Worm (Caenorhabditis elegans) whole organism, young adult: ENCODE measurements around the gene M117.3.
A peak's percentile ranks its signal among the peaks of the same experiment; 100 is the strongest.

Source experiments
- B0261.1 ChIP-seq: sonication (generic microtip); optimal IDR thresholded peaks from 2 replicates; lab custom pipeline; 2016; ENCODE audit warnings: mild to moderate bottlenecking, missing genetic modification characterization, moderate library complexity, missing compliant biosample characterization
- D2030.7 ChIP-seq: fragments of 200-800 bp; sonication (Bioruptor generic); IDR thresholded peaks from 2 replicates; pipeline ENCODE4 v1.3.6; 2022; ENCODE audit warnings: missing genetic modification reagents, missing genetic modification characterization, missing compliant biosample characterization
- F22D6.2 ChIP-seq: sonication (generic microtip); optimal IDR thresholded peaks from 2 replicates; lab custom pipeline; 2016; ENCODE audit warnings: mild to moderate bottlenecking, missing genetic modification characterization, missing compliant biosample characterization
- F23B12.7 ChIP-seq: sonication (generic microtip); optimal IDR thresholded peaks from 2 replicates; lab custom pipeline; 2017; ENCODE audit warnings: missing genetic modification characterization, mild to moderate bottlenecking, missing compliant biosample characterization, antibody characterized with exemption, moderate library complexity; ENCODE audit not compliant: insufficient read depth
- F39B2.1 ChIP-seq: fragments of 200-800 bp; sonication (Bioruptor generic); IDR thresholded peaks from 2 replicates; pipeline ENCODE4 v1.3.6; 2022; ENCODE audit warnings: missing genetic modification reagents, missing genetic modification characterization, missing compliant biosample characterization
- F49E8.2 ChIP-seq: sonication (generic microtip); optimal IDR thresholded peaks from 3 replicates; lab custom pipeline; 2017; ENCODE audit warnings: missing genetic modification characterization, mild to moderate bottlenecking, missing compliant biosample characterization, antibody characterized with exemption, moderate library complexity; ENCODE audit not compliant: insufficient read depth
- F52B5.7 ChIP-seq: sonication (generic microtip); optimal IDR thresholded peaks from 2 replicates; lab custom pipeline; 2016; ENCODE audit warnings: mild to moderate bottlenecking, missing genetic modification characterization, missing compliant biosample characterization
- F55B11.4 ChIP-seq: sonication (generic microtip); optimal IDR thresholded peaks from 2 replicates; lab custom pipeline; 2016; ENCODE audit warnings: missing compliant biosample characterization, missing genetic modification characterization, borderline replicate concordance; ENCODE audit not compliant: insufficient read depth
- K11D2.4 ChIP-seq: fragments of 200-800 bp; sonication (Bioruptor generic); IDR thresholded peaks from 2 replicates; pipeline ENCODE4 v1.3.6; 2022; ENCODE audit warnings: missing genetic modification reagents, missing genetic modification characterization, missing compliant biosample characterization
- K12H6.12 ChIP-seq: fragments of 200-800 bp; sonication (Bioruptor generic); optimal IDR thresholded peaks from 2 replicates; lab custom pipeline; 2018; ENCODE audit warnings: mild to moderate bottlenecking, missing genetic modification characterization, missing compliant biosample characterization
- T07F8.4 ChIP-seq: sonication (generic microtip); optimal IDR thresholded peaks from 2 replicates; lab custom pipeline; 2016; ENCODE audit warnings: mild to moderate bottlenecking, missing genetic modification characterization, moderate library complexity, missing compliant biosample characterization
- T26A5.8 ChIP-seq: sonication (generic microtip); optimal IDR thresholded peaks from 2 replicates; lab custom pipeline; 2016; ENCODE audit warnings: missing genetic modification characterization, missing compliant biosample characterization
- Y53F4B.3 ChIP-seq: fragments of 200-800 bp; sonication (Bioruptor generic); IDR thresholded peaks from 2 replicates; pipeline ENCODE4 v1.3.6; 2022; ENCODE audit warnings: missing genetic modification reagents, missing genetic modification characterization, missing compliant biosample characterization
- Y53G8AR.9 ChIP-seq: fragments of 200-800 bp; sonication (Bioruptor generic); conservative IDR thresholded peaks from 2 replicates; pipeline ENCODE4 v1.3.6; 2022; ENCODE audit warnings: missing genetic modification reagents, missing genetic modification characterization, missing compliant biosample characterization
- Y67H2A.10 ChIP-seq: fragments of 200-800 bp; sonication (Bioruptor generic); conservative IDR thresholded peaks from 2 replicates; pipeline ENCODE4 v1.3.6; 2022; ENCODE audit warnings: missing genetic modification reagents, missing genetic modification characterization, missing compliant biosample characterization
- aptf-3 ChIP-seq: fragments of 200-800 bp; sonication (Bioruptor generic); IDR thresholded peaks from 2 replicates; pipeline ENCODE4 v1.3.6; 2022; ENCODE audit warnings: missing genetic modification characterization, missing compliant biosample characterization
- athp-1 ChIP-seq: sonication (generic microtip); optimal IDR thresholded peaks from 2 replicates; lab custom pipeline; 2017; ENCODE audit warnings: mild to moderate bottlenecking, missing genetic modification characterization, missing compliant biosample characterization
- attf-5 ChIP-seq: fragments of 200-800 bp; sonication (Bioruptor generic); optimal IDR thresholded peaks from 2 replicates; lab custom pipeline; 2018; ENCODE audit warnings: mild to moderate bottlenecking, missing genetic modification characterization, missing compliant biosample characterization
- bed-2 ChIP-seq: fragments of 200-800 bp; sonication (Bioruptor generic); IDR thresholded peaks from 2 replicates; pipeline ENCODE4 v1.3.6; 2022; ENCODE audit warnings: missing genetic modification reagents, missing genetic modification characterization, missing compliant biosample characterization
- ccch-3 ChIP-seq: fragments of 200-800 bp; sonication (Bioruptor generic); optimal IDR thresholded peaks from 2 replicates; lab custom pipeline; 2018; ENCODE audit warnings: mild to moderate bottlenecking, missing genetic modification characterization, missing compliant biosample characterization
- cebp-2 ChIP-seq: fragments of 200-800 bp; sonication (Bioruptor generic); IDR thresholded peaks from 2 replicates; pipeline ENCODE4 v1.3.6; 2022; ENCODE audit warnings: missing genetic modification characterization, missing compliant biosample characterization
- ceh-100 ChIP-seq: fragments of 200-800 bp; sonication (Bioruptor generic); IDR thresholded peaks from 2 replicates; pipeline ENCODE4 v1.3.6; 2022; ENCODE audit warnings: missing genetic modification reagents, missing genetic modification characterization, missing compliant biosample characterization
- ceh-27 ChIP-seq: fragments of 200-800 bp; sonication (Bioruptor generic); optimal IDR thresholded peaks from 2 replicates; lab custom pipeline; 2018; ENCODE audit warnings: mild to moderate bottlenecking, missing genetic modification characterization, moderate library complexity, missing compliant biosample characterization
- ceh-91 ChIP-seq: fragments of 200-800 bp; sonication (Bioruptor generic); IDR thresholded peaks from 2 replicates; pipeline ENCODE4 v1.3.6; 2022; ENCODE audit warnings: missing genetic modification reagents, missing genetic modification characterization, missing compliant biosample characterization
- chd-7 ChIP-seq: sonication (generic microtip); optimal IDR thresholded peaks from 2 replicates; lab custom pipeline; 2016; ENCODE audit warnings: mild to moderate bottlenecking, missing genetic modification characterization, moderate library complexity, missing compliant biosample characterization
- dox-1 ChIP-seq: fragments of 200-800 bp; sonication (Bioruptor generic); IDR thresholded peaks from 2 replicates; pipeline ENCODE4 v1.3.6; 2022; ENCODE audit warnings: missing genetic modification reagents, missing genetic modification characterization, missing compliant biosample characterization
- egrh-3 ChIP-seq: fragments of 200-800 bp; sonication (Bioruptor generic); IDR thresholded peaks from 2 replicates; pipeline ENCODE4 v1.3.6; 2022; ENCODE audit warnings: missing genetic modification reagents, missing genetic modification characterization, missing compliant biosample characterization
- ets-4 ChIP-seq: fragments of 200-800 bp; sonication (Bioruptor generic); optimal IDR thresholded peaks from 2 replicates; lab custom pipeline; 2018; ENCODE audit warnings: mild to moderate bottlenecking, missing genetic modification characterization, missing compliant biosample characterization
- hlh-12 ChIP-seq: sonication (generic microtip); optimal IDR thresholded peaks from 2 replicates; lab custom pipeline; 2016; ENCODE audit warnings: missing genetic modification characterization, missing compliant biosample characterization
- hmg-1.2 ChIP-seq: fragments of 200-800 bp; sonication (Bioruptor generic); IDR thresholded peaks from 2 replicates; pipeline ENCODE4 v1.3.6; 2022; ENCODE audit warnings: missing genetic modification reagents, missing genetic modification characterization, missing compliant biosample characterization
- hmg-20 ChIP-seq: fragments of 200-800 bp; sonication (Bioruptor generic); IDR thresholded peaks from 2 replicates; pipeline ENCODE4 v1.3.6; 2022; ENCODE audit warnings: missing genetic modification reagents, missing genetic modification characterization, missing compliant biosample characterization
- hsf-1 ChIP-seq: fragments of 200-800 bp; sonication (Bioruptor generic); IDR thresholded peaks from 2 replicates; pipeline ENCODE4 v1.3.6; 2022; ENCODE audit warnings: missing genetic modification reagents, missing genetic modification characterization, missing compliant biosample characterization
- madf-6 ChIP-seq: fragments of 200-800 bp; sonication (Bioruptor generic); IDR thresholded peaks from 2 replicates; pipeline ENCODE4 v1.3.6; 2022; ENCODE audit warnings: missing genetic modification reagents, missing genetic modification characterization, missing compliant biosample characterization
- madf-8 ChIP-seq: fragments of 200-800 bp; sonication (Bioruptor generic); conservative IDR thresholded peaks from 2 replicates; pipeline ENCODE4 v1.3.6; 2022; ENCODE audit warnings: missing genetic modification reagents, missing genetic modification characterization, missing compliant biosample characterization
- mcd-1 ChIP-seq: fragments of 200-800 bp; sonication (Bioruptor generic); IDR thresholded peaks from 2 replicates; pipeline ENCODE4 v1.3.6; 2022; ENCODE audit warnings: missing genetic modification reagents, missing genetic modification characterization, missing compliant biosample characterization
- mel-28 ChIP-seq: sonication (generic microtip); optimal IDR thresholded peaks from 2 replicates; lab custom pipeline; 2016; ENCODE audit warnings: borderline replicate concordance, mild to moderate bottlenecking, missing genetic modification characterization, missing compliant biosample characterization
- nfya-2 ChIP-seq: fragments of 200-800 bp; sonication (Bioruptor generic); IDR thresholded peaks from 2 replicates; pipeline ENCODE4 v1.3.6; 2022; ENCODE audit warnings: missing genetic modification reagents, missing genetic modification characterization, missing compliant biosample characterization
- nhr-120 ChIP-seq: fragments of 200-800 bp; sonication (Bioruptor generic); IDR thresholded peaks from 2 replicates; pipeline ENCODE4 v1.3.6; 2022; ENCODE audit warnings: missing genetic modification characterization, missing compliant biosample characterization
- nhr-179 ChIP-seq: sonication (generic microtip); optimal IDR thresholded peaks from 2 replicates; lab custom pipeline; 2016; ENCODE audit warnings: mild to moderate bottlenecking, missing genetic modification characterization, missing compliant biosample characterization
- nhr-27 ChIP-seq: fragments of 200-800 bp; sonication (Bioruptor generic); optimal IDR thresholded peaks from 2 replicates; lab custom pipeline; 2018; ENCODE audit warnings: mild to moderate bottlenecking, missing genetic modification characterization, moderate library complexity, missing compliant biosample characterization
- nhr-90 ChIP-seq: sonication (generic microtip); optimal IDR thresholded peaks from 2 replicates; lab custom pipeline; 2016; ENCODE audit warnings: missing genotype, mild to moderate bottlenecking, missing genetic modification characterization, missing compliant biosample characterization
- pha-4 ChIP-seq: fragments of 150-350 bp; sonication (generic microtip); optimal IDR thresholded peaks from 2 replicates; lab custom pipeline; 2014; ENCODE audit warnings: missing biosample characterization, missing genetic modification reagents, missing genetic modification characterization
- sdz-38 ChIP-seq: sonication (generic microtip); optimal IDR thresholded peaks from 2 replicates; lab custom pipeline; 2016; ENCODE audit warnings: missing genotype, missing genetic modification characterization, missing compliant biosample characterization
- sea-2 ChIP-seq: fragments of 200-800 bp; sonication (Bioruptor generic); IDR thresholded peaks from 2 replicates; pipeline ENCODE4 v1.3.6; 2022; ENCODE audit warnings: missing genetic modification characterization, missing compliant biosample characterization
- snpc-1.1 ChIP-seq: sonication (generic microtip); optimal IDR thresholded peaks from 2 replicates; lab custom pipeline; 2017; ENCODE audit warnings: missing genetic modification characterization, mild to moderate bottlenecking, missing compliant biosample characterization, antibody characterized with exemption, moderate library complexity, missing genotype, missing genetic modification reagents; ENCODE audit not compliant: insufficient read depth
- snpc-1.3 ChIP-seq: sonication (generic microtip); optimal IDR thresholded peaks from 2 replicates; lab custom pipeline; 2017; ENCODE audit warnings: missing genetic modification characterization, mild to moderate bottlenecking, missing compliant biosample characterization, antibody characterized with exemption, moderate library complexity, missing genotype, missing genetic modification reagents; ENCODE audit not compliant: insufficient read depth
- snpc-4 ChIP-seq, 5 experiments: fragments of 150-350 bp in 1 of 5; sonication (generic microtip) in 4 of 5; optimal IDR thresholded peaks; 2 replicates each; lab custom pipeline; 2014 to 2018; ENCODE audit warnings: missing genetic modification characterization in 5 of 5, missing biosample characterization in 3 of 5, antibody characterized with exemption in 2 of 5, mild to moderate bottlenecking in 2 of 5, missing compliant biosample characterization in 2 of 5, missing genotype in 2 of 5, moderate library complexity in 2 of 5, missing genetic modification reagents in 1 of 5
- ztf-26 ChIP-seq: sonication (generic microtip); optimal IDR thresholded peaks from 2 replicates; lab custom pipeline; 2017; ENCODE audit warnings: missing genetic modification characterization, missing compliant biosample characterization

M117.3 gene

DNA sequence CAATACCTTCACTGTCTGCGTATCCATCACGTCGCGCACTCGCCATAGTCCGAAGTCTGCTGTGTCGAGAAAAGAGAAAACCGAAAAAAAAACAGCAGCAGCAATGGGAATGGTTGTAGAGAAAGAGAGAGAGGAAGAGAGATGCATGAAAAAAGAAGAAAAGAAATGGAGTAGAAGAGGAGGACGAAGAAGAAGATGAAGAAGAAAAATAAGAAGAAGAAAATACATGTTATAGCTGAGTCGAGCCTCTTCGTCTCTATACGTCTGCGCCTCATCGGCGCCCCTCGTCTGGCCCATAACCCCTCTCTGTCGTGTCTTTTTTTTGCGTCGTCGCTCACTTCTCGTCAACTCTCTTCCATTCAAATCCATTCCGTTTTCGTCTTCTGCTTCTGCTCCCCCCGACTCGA is 12.3 kb upstream of the M117.3 start (continued):
- no peak for TF ChIP-seq ceh-100
- TF ChIP-seq nhr-179 (tag; lab: Kevin White, UChicago): no peak
- peak; percentile 24 for TF ChIP-seq F23B12.7 (tag; lab: Kevin White, UChicago)
- TF ChIP-seq egrh-3 (GFP tag; lab: Robert Waterston, UW): 0 out of 2 replicates have a peak, but pooled peaks have one; percentile 3
- peak; percentile 86 for TF ChIP-seq attf-5
- TF ChIP-seq F39B2.1 (GFP tag; lab: Robert Waterston, UW): no peak
- no peak for TF ChIP-seq F52B5.7 (tag; lab: Kevin White, UChicago)
- no peak for TF ChIP-seq T26A5.8 (tag; lab: Kevin White, UChicago)
- TF ChIP-seq hlh-12 (tag; lab: Kevin White, UChicago): no peak
- TF ChIP-seq ztf-26 (tag; lab: Kevin White, UChicago): peak; percentile 49
- TF ChIP-seq ceh-91 (GFP tag; lab: Robert Waterston, UW): no peak
- no peak for TF ChIP-seq sea-2 (GFP tag; lab: Robert Waterston, UW)
- no peak for TF ChIP-seq F55B11.4 (tag; lab: Kevin White, UChicago)
- TF ChIP-seq nhr-90: no peak
- TF ChIP-seq nfya-2 (GFP tag; lab: Robert Waterston, UW): no peak
- no peak for TF ChIP-seq Y53F4B.3
- peak; percentile 49 for TF ChIP-seq ceh-27 (GFP tag; lab: Kevin White, UChicago)
- TF ChIP-seq hmg-20 (GFP tag; lab: Robert Waterston, UW): no peak
- no peak for TF ChIP-seq aptf-3 (GFP tag; lab: Robert Waterston, UW)
- peak; percentile 69 for TF ChIP-seq K12H6.12 (tag; lab: Kevin White, UChicago)
- TF ChIP-seq bed-2: no peak
- no peak for TF ChIP-seq madf-8 (GFP tag; lab: Robert Waterston, UW)
- TF ChIP-seq B0261.1 (tag; lab: Kevin White, UChicago): no peak
- no peak for TF ChIP-seq F22D6.2 (tag; lab: Kevin White, UChicago)
- no peak for TF ChIP-seq nhr-27 (tag; lab: Kevin White, UChicago)
- no peak for TF ChIP-seq pha-4 (tag; lab: Kevin White, UChicago)
- TF ChIP-seq snpc-1.3 (tag; lab: Kevin White, UChicago): no peak
- TF ChIP-seq Y67H2A.10 (GFP tag; lab: Robert Waterston, UW): no peak
- no peak for TF ChIP-seq ccch-3 (GFP tag; lab: Kevin White, UChicago)
- no peak for TF ChIP-seq ets-4 (GFP tag; lab: Kevin White, UChicago)
- TF ChIP-seq Y53G8AR.9: no peak
- TF ChIP-seq hsf-1 (GFP tag; lab: Robert Waterston, UW): no peak
- TF ChIP-seq madf-6 (GFP tag; lab: Robert Waterston, UW): no peak
- TF ChIP-seq D2030.7 (GFP tag; lab: Robert Waterston, UW): no peak
- TF ChIP-seq nhr-120 (GFP tag; lab: Robert Waterston, UW): no peak
- peak; percentile 50; the same call in 1 of the 2 replicates for TF ChIP-seq K11D2.4 (GFP tag; lab: Robert Waterston, UW)
- TF ChIP-seq snpc-4 (GFP tag; optimal IDR thresholded peaks at IDR 0.05; lab: Kevin White, UChicago): no peak
- peak in 1 of 4 experiments; percentile 28 for TF ChIP-seq snpc-4 (tag; optimal IDR thresholded peaks at IDR 0.05; lab: Kevin White, UChicago)
- no peak for TF ChIP-seq mel-28 (tag; lab: Kevin White, UChicago)
- peak; percentile 18 for TF ChIP-seq chd-7 (tag; lab: Kevin White, UChicago)
- peak; percentile 65; the same call in 1 of the 2 replicates for TF ChIP-seq hmg-1.2 (GFP tag; lab: Robert Waterston, UW)
- TF ChIP-seq cebp-2 (GFP tag; lab: Robert Waterston, UW): no peak
- TF ChIP-seq sdz-38: no peak
- TF ChIP-seq mcd-1 (GFP tag; lab: Robert Waterston, UW): no peak; the same call in 1 of the 2 replicates
- no peak for TF ChIP-seq snpc-1.1 (tag; lab: Kevin White, UChicago)
- no peak for TF ChIP-seq T07F8.4 (tag; lab: Kevin White, UChicago)
- no peak for TF ChIP-seq athp-1 (tag; lab: Kevin White, UChicago)
- no peak for TF ChIP-seq F49E8.2
- no peak for TF ChIP-seq dox-1 (GFP tag; lab: Robert Waterston, UW)
